Fruit fly (Drosophila melanogaster) whole organism, wandering third instar larva: ENCODE results near the gene CG13895.

Source experiments
- Abd-B ChIP-seq: fragments of >200 bp; optimal IDR thresholded peaks from 2 replicates; lab custom pipeline; 2017; ENCODE audit warnings: missing biosample characterization, missing genetic modification characterization
- CG32264 ChIP-seq: fragments of 200-800 bp; sonication (Bioruptor generic); optimal IDR thresholded peaks from 2 replicates; lab custom pipeline; 2016; ENCODE audit warnings: missing biosample characterization, missing genetic modification characterization
- CG9705 ChIP-seq: fragments of 200-800 bp; sonication (Bioruptor generic); optimal IDR thresholded peaks from 2 replicates; lab custom pipeline; 2018; ENCODE audit warnings: missing biosample characterization, mild to moderate bottlenecking, missing genetic modification characterization
- CrebA ChIP-seq: fragments of 200-800 bp; sonication (Bioruptor generic); optimal IDR thresholded peaks from 2 replicates; lab custom pipeline; 2016; ENCODE audit warnings: missing biosample characterization, mild to moderate bottlenecking, missing genetic modification characterization, borderline replicate concordance
- Dfd ChIP-seq: fragments of >200 bp; optimal IDR thresholded peaks from 2 replicates; lab custom pipeline; 2017; ENCODE audit warnings: missing biosample characterization, missing genetic modification characterization
- Dif ChIP-seq: fragments of 200-275, 200-300 bp; sonication (Bioruptor generic); optimal IDR thresholded peaks from 2 replicates; lab custom pipeline; 2018; ENCODE audit warnings: missing biosample characterization, missing genetic modification characterization; ENCODE audit not compliant: partially characterized antibody
- GATAd ChIP-seq: sonication (Bioruptor generic); optimal IDR thresholded peaks from 2 replicates; lab custom pipeline; 2016; ENCODE audit warnings: missing biosample characterization, missing genetic modification characterization
- HLH106 ChIP-seq: fragments of 200-800 bp; optimal IDR thresholded peaks from 3 replicates; lab custom pipeline; 2019; ENCODE audit warnings: missing biosample characterization, mild to moderate bottlenecking, missing genetic modification characterization, moderate library complexity
- Hnf4 ChIP-seq: fragments of 200-800 bp; sonication (Bioruptor generic); optimal IDR thresholded peaks from 2 replicates; lab custom pipeline; 2016; ENCODE audit warnings: missing biosample characterization, mild to moderate bottlenecking, missing genetic modification characterization
- Hr78 ChIP-seq: fragments of >200 bp; optimal IDR thresholded peaks from 2 replicates; lab custom pipeline; 2017; ENCODE audit warnings: missing biosample characterization, missing genetic modification characterization
- Hr83 ChIP-seq: fragments of 200-300 bp; sonication (Bioruptor generic); optimal IDR thresholded peaks from 2 replicates; lab custom pipeline; 2016; ENCODE audit warnings: missing biosample characterization, mild to moderate bottlenecking, missing genetic modification characterization, moderate library complexity; ENCODE audit not compliant: poor library complexity, severe bottlenecking
- Jra ChIP-seq: sonication (Bioruptor generic); optimal IDR thresholded peaks from 2 replicates; lab custom pipeline; 2016; ENCODE audit warnings: missing biosample characterization, missing genetic modification characterization
- Mio ChIP-seq: sonication (Bioruptor generic); optimal IDR thresholded peaks from 2 replicates; lab custom pipeline; 2016; ENCODE audit warnings: missing biosample characterization, missing genetic modification characterization
- Myc ChIP-seq: fragments of >200 bp; optimal IDR thresholded peaks from 2 replicates; lab custom pipeline; 2017
- N ChIP-seq: fragments of >200 bp; optimal IDR thresholded peaks from 2 replicates; lab custom pipeline; 2018; ENCODE audit warnings: missing biosample characterization, missing external identifiers, missing genetic modification characterization
- OdsH ChIP-seq: fragments of 200-800 bp; sonication (Bioruptor generic); optimal IDR thresholded peaks from 2 replicates; lab custom pipeline; 2016; ENCODE audit warnings: missing biosample characterization, mild to moderate bottlenecking, missing genetic modification characterization
- Rel ChIP-seq, 2 experiments: fragments of 200-800 bp; sonication (Bioruptor generic) in 1 of 2; optimal IDR thresholded peaks; 2 replicates in 1 of 2; 3 replicates in 1 of 2; lab custom pipeline; 2016 to 2019; ENCODE audit warnings: mild to moderate bottlenecking in 2 of 2, missing biosample characterization in 2 of 2, missing genetic modification characterization in 2 of 2, moderate library complexity in 1 of 2
- Sp1 ChIP-seq: fragments of 200-800 bp; sonication (Bioruptor generic); optimal IDR thresholded peaks from 3 replicates; lab custom pipeline; 2019; ENCODE audit warnings: missing biosample characterization, mild to moderate bottlenecking, missing genetic modification characterization, moderate library complexity
- Vsx2 ChIP-seq: fragments of 200-300, 225-300 bp; sonication (Bioruptor generic); optimal IDR thresholded peaks from 2 replicates; lab custom pipeline; 2018; ENCODE audit warnings: missing biosample characterization, missing genetic modification characterization; ENCODE audit not compliant: partially characterized antibody
- br ChIP-seq: fragments of 200-800 bp; sonication (Bioruptor generic); optimal IDR thresholded peaks from 2 replicates; lab custom pipeline; 2016; ENCODE audit warnings: missing biosample characterization, missing genetic modification characterization
- brk ChIP-seq: fragments of 200-800 bp; sonication (Bioruptor generic); optimal IDR thresholded peaks from 2 replicates; lab custom pipeline; 2016; ENCODE audit warnings: missing biosample characterization, mild to moderate bottlenecking, missing genetic modification characterization
- dl ChIP-seq, 2 experiments: fragments of 175-275, 200-275 bp in 1 of 2; fragments of 200-275 bp in 1 of 2; sonication (Bioruptor generic); optimal IDR thresholded peaks; lab custom pipeline; 2018; ENCODE audit warnings: mild to moderate bottlenecking in 2 of 2, missing biosample characterization in 2 of 2, missing genetic modification characterization in 2 of 2, moderate library complexity in 2 of 2; ENCODE audit not compliant: partially characterized antibody in 2 of 2, insufficient read depth in 1 of 2
- dmrt93B ChIP-seq: fragments of 200-800 bp; sonication (Bioruptor generic); optimal IDR thresholded peaks from 2 replicates; lab custom pipeline; 2018; ENCODE audit warnings: missing biosample characterization, mild to moderate bottlenecking, missing genetic modification characterization
- dsf ChIP-seq: sonication (Bioruptor generic); optimal IDR thresholded peaks from 2 replicates; lab custom pipeline; 2016; ENCODE audit warnings: missing biosample characterization, missing genetic modification characterization, borderline replicate concordance
- ey ChIP-seq: fragments of 200-800 bp; sonication (Bioruptor generic); optimal IDR thresholded peaks from 2 replicates; lab custom pipeline; 2016; ENCODE audit warnings: missing biosample characterization, missing genetic modification characterization
- foxo ChIP-seq, 2 experiments: fragments of 200-800 bp; sonication (Bioruptor generic); optimal IDR thresholded peaks; 2 replicates in 1 of 2; 3 replicates in 1 of 2; lab custom pipeline; 2016 to 2017; ENCODE audit warnings: missing biosample characterization in 2 of 2, missing genetic modification characterization in 2 of 2
- fru ChIP-seq: fragments of 200-800 bp; sonication (Bioruptor generic); optimal IDR thresholded peaks from 3 replicates; lab custom pipeline; 2016; ENCODE audit warnings: missing biosample characterization, mild to moderate bottlenecking, missing genetic modification characterization
- h ChIP-seq: fragments of 200-800 bp; sonication (Bioruptor generic); optimal IDR thresholded peaks from 3 replicates; lab custom pipeline; 2016; ENCODE audit warnings: missing biosample characterization, mild to moderate bottlenecking, missing genetic modification characterization
- jim ChIP-seq: fragments of 175-275, 200-325 bp; sonication (Bioruptor generic); optimal IDR thresholded peaks from 2 replicates; lab custom pipeline; 2016; ENCODE audit warnings: missing biosample characterization, mild to moderate bottlenecking, missing genetic modification characterization
- lola ChIP-seq: fragments of >200 bp; optimal IDR thresholded peaks from 2 replicates; lab custom pipeline; 2017; ENCODE audit warnings: missing biosample characterization, missing genetic modification characterization
- pan ChIP-seq: fragments of >200 bp; optimal IDR thresholded peaks from 2 replicates; lab custom pipeline; 2017
- psq ChIP-seq: fragments of 200-800 bp; sonication (Bioruptor generic); optimal IDR thresholded peaks from 3 replicates; lab custom pipeline; 2017; ENCODE audit warnings: missing biosample characterization, mild to moderate bottlenecking, missing genetic modification characterization, moderate library complexity
- rgr ChIP-seq: fragments of 200-800 bp; sonication (Bioruptor generic); optimal IDR thresholded peaks from 3 replicates; lab custom pipeline; 2016; ENCODE audit warnings: missing biosample characterization, mild to moderate bottlenecking, missing genetic modification characterization
- sage ChIP-seq: fragments of 200-800 bp; sonication (Bioruptor generic); optimal IDR thresholded peaks from 2 replicates; lab custom pipeline; 2016; ENCODE audit warnings: missing biosample characterization, mild to moderate bottlenecking, missing genetic modification characterization
- sv ChIP-seq: fragments of 200-800 bp; sonication (Bioruptor generic); optimal IDR thresholded peaks from 3 replicates; lab custom pipeline; 2016; ENCODE audit warnings: missing biosample characterization, missing genetic modification characterization
- tai ChIP-seq: sonication (Bioruptor generic); optimal IDR thresholded peaks from 2 replicates; lab custom pipeline; 2016; ENCODE audit warnings: missing biosample characterization, missing genetic modification characterization
- usp ChIP-seq: fragments of >200 bp; optimal IDR thresholded peaks from 2 replicates; lab custom pipeline; 2017; ENCODE audit warnings: missing biosample characterization, missing genetic modification characterization
- woc ChIP-seq: sonication (Bioruptor generic); optimal IDR thresholded peaks from 2 replicates; lab custom pipeline; 2016; ENCODE audit warnings: missing biosample characterization, mild to moderate bottlenecking, missing genetic modification characterization

The CG13895 gene

dm6 chr3L:727190-727589, 19.2 kb upstream of the CG13895 start:
- TF ChIP-seq dl (GFP tag; optimal IDR thresholded peaks at IDR 0.05; lab: Kevin White, UChicago; ENCODE audit: insufficient read depth in 1 of 2, partially characterized antibody in 2 of 2) (no peak), pan (lab: Kevin White, UChicago) (no peak), OdsH (GFP tag; lab: Kevin White, UChicago) (peak; percentile 4), rgr (GFP tag; lab: Kevin White, UChicago) (no peak), dmrt93B (peak; percentile 2), h (peak; percentile 37), CrebA (GFP tag; lab: Kevin White, UChicago) (no peak), Vsx2 (GFP tag; lab: Kevin White, UChicago) (no peak), ey (GFP tag; lab: Kevin White, UChicago) (no peak), Myc (no peak), CG32264 (GFP tag; lab: Kevin White, UChicago) (no peak), brk (GFP tag; lab: Kevin White, UChicago) (no peak), lola (no peak), dsf (GFP tag; lab: Kevin White, UChicago) (no peak), sv (GFP tag; lab: Kevin White, UChicago) (no peak), Jra (GFP tag; lab: Kevin White, UChicago) (no peak), N (GFP tag; lab: Kevin White, UChicago) (no peak), psq (no peak), foxo (GFP tag; optimal IDR thresholded peaks at IDR 0.05; lab: Kevin White, UChicago) (peak in 1 of 2 experiments; percentile 45), CG9705 (GFP tag; lab: Kevin White, UChicago) (no peak), Hr78 (GFP tag; lab: Kevin White, UChicago) (no peak), fru (peak; percentile 39), Mio (GFP tag; lab: Kevin White, UChicago) (no peak), Rel (GFP tag; optimal IDR thresholded peaks at IDR 0.05; lab: Kevin White, UChicago) (no peak), Rel (tag; optimal IDR thresholded peaks at IDR 0.05; lab: Kevin White, UChicago) (no peak), br (GFP tag; lab: Kevin White, UChicago) (no peak), usp (GFP tag; lab: Kevin White, UChicago) (no peak), woc (no peak), tai (GFP tag; lab: Kevin White, UChicago) (no peak), Hnf4 (GFP tag; lab: Kevin White, UChicago) (no peak), GATAd (GFP tag; lab: Kevin White, UChicago) (no peak), Sp1 (GFP tag; lab: Kevin White, UChicago) (no peak)

- TF ChIP-seq Vsx2 (GFP tag; lab: Kevin White, UChicago), result no peak
- no peak for TF ChIP-seq Abd-B (GFP tag; lab: Kevin White, UChicago)
- no peak for TF ChIP-seq fru
- no peak for TF ChIP-seq N (GFP tag; lab: Kevin White, UChicago)
- TF ChIP-seq Jra (GFP tag; lab: Kevin White, UChicago), result no peak
Measured at dm6 chr3L:726486-727180, 18.6 kb upstream of the CG13895 start.

- peak; percentile 87 for TF ChIP-seq rgr (GFP tag; lab: Kevin White, UChicago)
- TF ChIP-seq Hr78 (GFP tag; lab: Kevin White, UChicago), result no peak
- TF ChIP-seq brk (GFP tag; lab: Kevin White, UChicago), result peak; percentile 73
- TF ChIP-seq Abd-B (GFP tag; lab: Kevin White, UChicago), result no peak
- no peak for TF ChIP-seq Myc
- TF ChIP-seq Hnf4 (GFP tag; lab: Kevin White, UChicago), result peak; percentile 85
- peak; percentile 71 for TF ChIP-seq CG32264 (GFP tag; lab: Kevin White, UChicago)
- TF ChIP-seq lola, result no peak
- TF ChIP-seq dmrt93B, result peak; percentile 62
- TF ChIP-seq Jra (GFP tag; lab: Kevin White, UChicago), result peak; percentile 52
- peak; percentile 75 for TF ChIP-seq HLH106 (tag; lab: Kevin White, UChicago)
- peak; percentile 87 for TF ChIP-seq fru
- TF ChIP-seq jim, result no peak
- no peak for TF ChIP-seq CG9705 (GFP tag; lab: Kevin White, UChicago)
- peak; percentile 70 for TF ChIP-seq psq
- TF ChIP-seq tai (GFP tag; lab: Kevin White, UChicago), result peak; percentile 24
- TF ChIP-seq h, result peak; percentile 89
- no peak for TF ChIP-seq pan (lab: Kevin White, UChicago)
- peak in 1 of 2 experiments; percentile 89 for TF ChIP-seq foxo (GFP tag; optimal IDR thresholded peaks at IDR 0.05; lab: Kevin White, UChicago)
- no peak for TF ChIP-seq Rel (GFP tag; optimal IDR thresholded peaks at IDR 0.05; lab: Kevin White, UChicago)
- peak; percentile 85 for TF ChIP-seq Rel (tag; optimal IDR thresholded peaks at IDR 0.05; lab: Kevin White, UChicago)
- no peak for TF ChIP-seq Dfd (GFP tag; lab: Kevin White, UChicago)
- TF ChIP-seq CrebA (GFP tag; lab: Kevin White, UChicago), result peak; percentile 33
- no peak for TF ChIP-seq GATAd (GFP tag; lab: Kevin White, UChicago)
- peak; percentile 11 for TF ChIP-seq Hr83 (GFP tag; lab: Kevin White, UChicago)
- TF ChIP-seq br (GFP tag; lab: Kevin White, UChicago), result peak; percentile 83
- TF ChIP-seq usp (GFP tag; lab: Kevin White, UChicago), result no peak
- peak; percentile 64 for TF ChIP-seq woc
- TF ChIP-seq dl (GFP tag; optimal IDR thresholded peaks at IDR 0.05; lab: Kevin White, UChicago; ENCODE audit: insufficient read depth in 1 of 2, partially characterized antibody in 2 of 2), result no peak
- peak; percentile 84 for TF ChIP-seq OdsH (GFP tag; lab: Kevin White, UChicago)
- peak; percentile 70 for TF ChIP-seq sage (GFP tag; lab: Kevin White, UChicago)
- peak; percentile 3 for TF ChIP-seq Mio (GFP tag; lab: Kevin White, UChicago)
- TF ChIP-seq Dif (GFP tag; lab: Kevin White, UChicago), result no peak
- peak; percentile 87 for TF ChIP-seq ey (GFP tag; lab: Kevin White, UChicago)
- TF ChIP-seq dsf (GFP tag; lab: Kevin White, UChicago), result no peak
Measured at dm6 chr3L:725527-726191, 17.7 kb upstream of the CG13895 start.
